Fruit fly (Drosophila melanogaster) whole organism, embryonic: ENCODE measurements around the gene CG32590.

Experiments used
- Antp ChIP-seq: fragments of 200-800 bp; sonication (Bioruptor generic); optimal IDR thresholded peaks from 3 replicates; lab custom pipeline; 2016; ENCODE audit warnings: missing biosample characterization, missing genetic modification characterization
- Atf-2 ChIP-seq: fragments of 200-800 bp; sonication (Bioruptor generic); optimal IDR thresholded peaks from 2 replicates; lab custom pipeline; 2016; ENCODE audit warnings: missing biosample characterization, missing genetic modification characterization
- Blimp-1 ChIP-seq: fragments of 200-800 bp; sonication (Bioruptor generic); optimal IDR thresholded peaks from 3 replicates; lab custom pipeline; 2018; ENCODE audit warnings: missing biosample characterization, missing genetic modification characterization, mild to moderate bottlenecking, moderate library complexity, missing genetic modification reagents
- C15 ChIP-seq: fragments of 200-800 bp; sonication (Bioruptor generic); IDR thresholded peaks from 3 replicates; pipeline ENCODE4 v1.3.6; 2022; ENCODE audit warnings: missing biosample characterization, missing genetic modification characterization
- CG10543 ChIP-seq: fragments of 200-800 bp; sonication (Bioruptor generic); optimal IDR thresholded peaks from 3 replicates; lab custom pipeline; 2017; ENCODE audit warnings: missing biosample characterization, mild to moderate bottlenecking, missing genetic modification characterization, moderate library complexity
- CG11398 ChIP-seq: fragments of 200-800 bp; sonication (Bioruptor generic); optimal IDR thresholded peaks from 2 replicates; lab custom pipeline; 2016; ENCODE audit warnings: missing biosample characterization, missing genetic modification characterization
- CG12769 ChIP-seq: fragments of 200-800 bp; sonication (Bioruptor generic); optimal IDR thresholded peaks from 2 replicates; lab custom pipeline; 2019; ENCODE audit warnings: missing biosample characterization, mild to moderate bottlenecking, missing genetic modification characterization, moderate library complexity
- CG2129 ChIP-seq: fragments of 200-800 bp; sonication (Bioruptor generic); IDR thresholded peaks from 2 replicates; pipeline ENCODE4 v1.3.6; 2022; ENCODE audit warnings: missing biosample characterization, missing genetic modification characterization; ENCODE audit not compliant: partially characterized antibody
- CG30431 ChIP-seq: fragments of 200-800 bp; sonication (Bioruptor generic); optimal IDR thresholded peaks from 2 replicates; lab custom pipeline; 2017; ENCODE audit warnings: missing biosample characterization, missing genetic modification characterization
- CG32532 ChIP-seq: fragments of 200-800 bp; sonication (Bioruptor generic); IDR thresholded peaks from 2 replicates; pipeline ENCODE4 v1.3.6; 2022; ENCODE audit warnings: missing biosample characterization, missing genetic modification characterization
- CG4404 ChIP-seq: fragments of 200-800 bp; sonication (Bioruptor generic); IDR thresholded peaks from 2 replicates; pipeline ENCODE4 v1.3.6; 2022; ENCODE audit warnings: missing biosample characterization, missing genetic modification characterization
- CG6689 ChIP-seq: fragments of 200-800 bp; sonication (Bioruptor generic); IDR thresholded peaks from 2 replicates; pipeline ENCODE4 v1.3.6; 2022; ENCODE audit warnings: missing biosample characterization, missing genetic modification characterization
- CG7839 ChIP-seq: fragments of 200-800 bp; sonication (Bioruptor generic); optimal IDR thresholded peaks from 3 replicates; lab custom pipeline; 2018; ENCODE audit warnings: missing biosample characterization, mild to moderate bottlenecking, missing genetic modification characterization, moderate library complexity
- CG7987 ChIP-seq: fragments of 200-800 bp; sonication (Bioruptor generic); optimal IDR thresholded peaks from 2 replicates; lab custom pipeline; 2018; ENCODE audit warnings: missing biosample characterization, mild to moderate bottlenecking, missing genetic modification characterization, moderate library complexity
- CG8924 ChIP-seq: fragments of 200-800 bp; optimal IDR thresholded peaks from 3 replicates; lab custom pipeline; 2019; ENCODE audit warnings: missing biosample characterization, mild to moderate bottlenecking, missing genetic modification characterization, moderate library complexity
- CG9876 ChIP-seq: fragments of 200-800 bp; sonication (Bioruptor generic); optimal IDR thresholded peaks from 2 replicates; lab custom pipeline; 2016; ENCODE audit warnings: missing biosample characterization, missing genetic modification characterization
- CHES-1-like ChIP-seq: fragments of 200-800 bp; sonication (Bioruptor generic); optimal IDR thresholded peaks from 2 replicates; lab custom pipeline; 2016; ENCODE audit warnings: missing biosample characterization, missing genetic modification characterization
- D19A ChIP-seq: fragments of 200-800 bp; optimal IDR thresholded peaks from 3 replicates; lab custom pipeline; 2019; ENCODE audit warnings: missing biosample characterization, mild to moderate bottlenecking, missing genetic modification characterization, moderate library complexity
- D19B ChIP-seq: fragments of 200-800 bp; sonication (Bioruptor generic); optimal IDR thresholded peaks from 2 replicates; lab custom pipeline; 2017; ENCODE audit warnings: missing biosample characterization, mild to moderate bottlenecking, missing genetic modification characterization
- Dad ChIP-seq: fragments of 200-800 bp; sonication (Bioruptor generic); optimal IDR thresholded peaks from 3 replicates; lab custom pipeline; 2016; ENCODE audit warnings: missing biosample characterization, missing genetic modification characterization
- Doc2 ChIP-seq: fragments of 200-800 bp; sonication (Bioruptor generic); IDR thresholded peaks from 2 replicates; pipeline ENCODE4 v1.3.6; 2022; ENCODE audit warnings: missing biosample characterization, missing genetic modification characterization
- Ets97D ChIP-seq: fragments of 200-800 bp; sonication (Bioruptor generic); optimal IDR thresholded peaks from 3 replicates; lab custom pipeline; 2016; ENCODE audit warnings: missing biosample characterization, missing genetic modification characterization
- H15 ChIP-seq: fragments of 200-800 bp; sonication (Bioruptor generic); IDR thresholded peaks from 3 replicates; pipeline ENCODE4 v1.3.6; 2022; ENCODE audit warnings: missing biosample characterization, missing genetic modification characterization
- HLH3B ChIP-seq: fragments of 200-800 bp; sonication (Bioruptor generic); IDR thresholded peaks from 2 replicates; pipeline ENCODE4 v1.3.6; 2022; ENCODE audit warnings: missing biosample characterization, missing genetic modification characterization
- Hmr ChIP-seq: fragments of 200-800 bp; sonication (Bioruptor generic); optimal IDR thresholded peaks from 3 replicates; lab custom pipeline; 2017; ENCODE audit warnings: mild to moderate bottlenecking, missing biosample characterization, missing genetic modification reagents, missing genetic modification characterization
- Myb ChIP-seq: fragments of 200-800 bp; sonication (Bioruptor generic); optimal IDR thresholded peaks from 2 replicates; lab custom pipeline; 2016; ENCODE audit warnings: missing biosample characterization, missing genetic modification characterization
- Oli ChIP-seq: fragments of 200-800 bp; sonication (Bioruptor generic); optimal IDR thresholded peaks from 2 replicates; lab custom pipeline; 2018; ENCODE audit warnings: missing biosample characterization, mild to moderate bottlenecking, missing genetic modification characterization, moderate library complexity
- Sox100B ChIP-seq: fragments of 200-800 bp; sonication (Bioruptor generic); optimal IDR thresholded peaks from 3 replicates; lab custom pipeline; 2018; ENCODE audit warnings: missing biosample characterization, mild to moderate bottlenecking, missing genetic modification characterization
- Sry-δ ChIP-seq: fragments of 200-800 bp; sonication (Bioruptor generic); optimal IDR thresholded peaks from 2 replicates; lab custom pipeline; 2016; ENCODE audit warnings: missing biosample characterization, missing genetic modification characterization
- Ssrp ChIP-seq: fragments of 200-800 bp; sonication (Bioruptor generic); optimal IDR thresholded peaks from 2 replicates; lab custom pipeline; 2018; ENCODE audit warnings: missing biosample characterization, mild to moderate bottlenecking, missing genetic modification characterization, moderate library complexity
- TFAM ChIP-seq: fragments of 200-800 bp; sonication (Bioruptor generic); optimal IDR thresholded peaks from 2 replicates; lab custom pipeline; 2017; ENCODE audit warnings: missing biosample characterization, missing genetic modification characterization, inconsistent platforms
- aop ChIP-seq: fragments of 200-800 bp; sonication (Bioruptor generic); IDR thresholded peaks from 2 replicates; pipeline ENCODE4 v1.3.6; 2022; ENCODE audit warnings: missing biosample characterization, missing genetic modification characterization
- ara ChIP-seq: fragments of 200-800 bp; sonication (Bioruptor generic); IDR thresholded peaks from 2 replicates; pipeline ENCODE4 v1.3.6; 2022; ENCODE audit warnings: missing biosample characterization, missing genetic modification characterization
- btn ChIP-seq: fragments of 200-800 bp; sonication (Bioruptor generic); optimal IDR thresholded peaks from 2 replicates; lab custom pipeline; 2016; ENCODE audit warnings: missing biosample characterization, missing genetic modification characterization
- cato ChIP-seq: fragments of 200-800 bp; sonication (Bioruptor generic); optimal IDR thresholded peaks from 2 replicates; lab custom pipeline; 2016; ENCODE audit warnings: missing biosample characterization, missing genetic modification characterization, borderline replicate concordance
- caup ChIP-seq: fragments of 200-800 bp; sonication (Bioruptor generic); optimal IDR thresholded peaks from 3 replicates; lab custom pipeline; 2017; ENCODE audit warnings: missing biosample characterization, mild to moderate bottlenecking, missing genetic modification characterization, moderate library complexity; ENCODE audit not compliant: severe bottlenecking
- chif ChIP-seq, 2 experiments: fragments of 200-800 bp; sonication (Bioruptor generic); optimal IDR thresholded peaks; 3 replicates each; lab custom pipeline; 2016; ENCODE audit warnings: missing biosample characterization in 2 of 2, missing genetic modification characterization in 2 of 2
- eve ChIP-seq, 2 experiments: fragments of >200 bp; optimal IDR thresholded peaks; 2 replicates each; lab custom pipeline; 2017; ENCODE audit warnings: missing biosample characterization in 2 of 2, missing genetic modification characterization in 2 of 2
- fu2 ChIP-seq: fragments of 200-800 bp; sonication (Bioruptor generic); optimal IDR thresholded peaks from 2 replicates; lab custom pipeline; 2016; ENCODE audit warnings: missing biosample characterization, missing genetic modification characterization
- gsb ChIP-seq: fragments of 200-800 bp; sonication (Bioruptor generic); IDR thresholded peaks from 2 replicates; pipeline ENCODE4 v1.3.6; 2022; ENCODE audit warnings: missing biosample characterization, missing genetic modification characterization
- ind ChIP-seq: fragments of 200-800 bp; sonication (Bioruptor generic); optimal IDR thresholded peaks from 3 replicates; lab custom pipeline; 2016; ENCODE audit warnings: missing biosample characterization, missing genetic modification characterization
- jumu ChIP-seq: fragments of 200-800 bp; sonication (Bioruptor generic); optimal IDR thresholded peaks from 3 replicates; lab custom pipeline; 2016; ENCODE audit warnings: missing biosample characterization, missing genetic modification characterization
- lola ChIP-seq, 3 experiments: fragments of >200 bp in 2 of 3; fragments of 200-800 bp in 1 of 3; sonication (Bioruptor generic) in 1 of 3; optimal IDR thresholded peaks; 2 replicates each; lab custom pipeline; 2017 to 2019; ENCODE audit warnings: missing biosample characterization in 3 of 3, missing genetic modification characterization in 3 of 3, mild to moderate bottlenecking in 1 of 3, moderate library complexity in 1 of 3
- nmo ChIP-seq: fragments of 200-800 bp; sonication (Bioruptor generic); optimal IDR thresholded peaks from 2 replicates; lab custom pipeline; 2018; ENCODE audit warnings: missing biosample characterization, mild to moderate bottlenecking, missing genetic modification characterization, moderate library complexity
- pb ChIP-seq: fragments of 200-800 bp; sonication (Bioruptor generic); optimal IDR thresholded peaks from 3 replicates; lab custom pipeline; 2016; ENCODE audit warnings: missing biosample characterization, missing genetic modification characterization
- schlank ChIP-seq: fragments of 200-800 bp; sonication (Bioruptor generic); optimal IDR thresholded peaks from 2 replicates; lab custom pipeline; 2018; ENCODE audit warnings: missing biosample characterization, mild to moderate bottlenecking, missing genetic modification characterization
- seq ChIP-seq: fragments of 200-800 bp; sonication (Bioruptor generic); IDR thresholded peaks from 2 replicates; pipeline ENCODE4 v1.3.6; 2022; ENCODE audit warnings: missing biosample characterization, missing genetic modification characterization
- sisA ChIP-seq: fragments of 200-800 bp; sonication (Bioruptor generic); IDR thresholded peaks from 2 replicates; pipeline ENCODE4 v1.3.6; 2022; ENCODE audit warnings: missing biosample characterization, missing genetic modification characterization
- twi ChIP-seq: fragments of 200-800 bp; optimal IDR thresholded peaks from 2 replicates; lab custom pipeline; 2019; ENCODE audit warnings: missing biosample characterization, mild to moderate bottlenecking, missing genetic modification characterization, moderate library complexity
- wdn ChIP-seq: fragments of 200-800 bp; sonication (Bioruptor generic); IDR thresholded peaks from 2 replicates; pipeline ENCODE4 v1.3.6; 2022; ENCODE audit warnings: missing biosample characterization, missing genetic modification characterization

Gene CG32590

DNA sequence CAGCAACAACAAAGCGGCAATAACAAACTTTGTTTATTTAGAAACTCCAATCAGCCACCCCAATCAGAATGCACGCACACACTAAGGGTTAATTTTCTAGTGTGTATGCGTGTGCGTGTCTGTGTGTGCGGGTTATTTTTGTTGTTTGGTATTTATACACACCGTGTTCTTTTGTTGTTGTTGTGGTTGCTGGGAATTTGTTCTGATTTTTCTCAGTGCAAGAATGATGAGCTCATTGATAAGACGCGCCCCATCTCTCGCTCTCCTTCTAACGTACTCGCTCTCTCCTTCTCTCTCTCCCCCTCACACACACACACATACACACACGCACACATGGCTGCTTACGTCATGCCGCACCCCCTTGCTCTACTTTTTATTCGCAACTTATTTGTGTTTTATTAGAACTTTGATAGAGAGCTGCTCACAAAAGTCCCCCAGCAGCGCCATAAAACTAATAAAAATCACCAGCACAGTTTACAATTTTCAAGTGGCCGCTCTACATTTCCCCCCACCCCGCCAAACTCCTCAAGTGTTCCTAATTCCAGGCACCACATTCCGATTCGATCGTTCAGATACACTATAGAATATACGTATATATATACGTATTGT is 937 bp upstream of the CG32590 start (continued):
- TF ChIP-seq CG32532 (peak; percentile 78), Hmr (GFP tag; lab: Kevin White, UChicago) (peak; percentile 65), CG12769 (peak; percentile 73), CG6689 (GFP tag; lab: Robert Waterston, UW) (peak; percentile 27; the same call in 1 of the 2 replicates), pb (GFP tag; lab: Kevin White, UChicago) (peak; percentile 4), Doc2 (GFP tag; lab: Robert Waterston, UW) (no peak), wdn (GFP tag; lab: Robert Waterston, UW) (peak; percentile 68; the same call in 1 of the 2 replicates), CHES-1-like (peak; percentile 46), Blimp-1 (GFP tag; lab: Kevin White, UChicago) (no peak), Oli (peak; percentile 36), btn (GFP tag; lab: Kevin White, UChicago) (peak; percentile 7), Atf-2 (no peak), ind (GFP tag; lab: Kevin White, UChicago) (peak; percentile 26), Ssrp (no peak), lola (GFP tag; optimal IDR thresholded peaks at IDR 0.05; lab: Kevin White, UChicago) (no peak), CG2129 (GFP tag; lab: Robert Waterston, UW) (no peak), Ets97D (no peak), Antp (peak; percentile 25), CG4404 (GFP tag; lab: Robert Waterston, UW) (no peak), jumu (GFP tag; lab: Kevin White, UChicago) (peak; percentile 28), C15 (GFP tag; lab: Robert Waterston, UW) (no peak), chif (GFP tag; optimal IDR thresholded peaks at IDR 0.05; lab: Kevin White, UChicago) (no peak), nmo (GFP tag; lab: Kevin White, UChicago) (no peak), sisA (GFP tag; lab: Robert Waterston, UW) (peak; percentile 20; the same call in 1 of the 2 replicates), CG7987 (GFP tag; lab: Kevin White, UChicago) (no peak), H15 (no peak), gsb (peak; percentile 38; the same call in 1 of the 2 replicates), TFAM (no peak), CG10543 (GFP tag; lab: Kevin White, UChicago) (peak; percentile 66), aop (GFP tag; lab: Robert Waterston, UW) (no peak), ara (GFP tag; lab: Robert Waterston, UW) (peak; percentile 26; the same call in 1 of the 2 replicates), Sox100B (no peak), CG8924 (tag; lab: Kevin White, UChicago) (peak; percentile 57), CG7839 (tag; lab: Kevin White, UChicago) (peak; percentile 38), eve (GFP tag; optimal IDR thresholded peaks at IDR 0.05; lab: Kevin White, UChicago) (no peak), CG30431 (GFP tag; lab: Kevin White, UChicago) (peak; percentile 25), Myb (GFP tag; lab: Kevin White, UChicago) (peak; percentile 48), D19B (GFP tag; lab: Kevin White, UChicago) (peak; percentile 31), caup (GFP tag; lab: Kevin White, UChicago) (peak; percentile 44), D19A (no peak), CG11398 (GFP tag; lab: Kevin White, UChicago) (no peak), schlank (tag; lab: Kevin White, UChicago) (no peak), twi (tag; lab: Kevin White, UChicago) (no peak), cato (GFP tag; lab: Kevin White, UChicago) (no peak), HLH3B (peak; percentile 51; the same call in 1 of the 2 replicates), CG9876 (GFP tag; lab: Kevin White, UChicago) (peak; percentile 73), Sry-δ (GFP tag; lab: Kevin White, UChicago) (no peak), fu2 (GFP tag; lab: Kevin White, UChicago) (peak; percentile 60), Dad (GFP tag; lab: Kevin White, UChicago) (no peak), seq (peak; percentile 46; the same call in 1 of the 2 replicates)
